Worm (Caenorhabditis elegans) whole organism, L2 larva: ENCODE results near the gene str-144.

Experiments
- C34F6.9 ChIP-seq: fragments of 150-350 bp; optimal IDR thresholded peaks from 2 replicates; lab custom pipeline; 2014; ENCODE audit warnings: missing biosample characterization, missing genetic modification characterization
- F13H6.1 ChIP-seq: sonication (generic microtip); optimal IDR thresholded peaks from 2 replicates; lab custom pipeline; 2016; ENCODE audit warnings: missing genetic modification characterization, missing compliant biosample characterization
- R02D3.7 ChIP-seq: fragments of 150-350 bp; optimal IDR thresholded peaks from 2 replicates; lab custom pipeline; 2014; ENCODE audit warnings: missing biosample characterization, missing genetic modification characterization
- Y55F3AM.14 ChIP-seq: fragments of 200-800 bp; sonication (Bioruptor generic); optimal IDR thresholded peaks from 2 replicates; lab custom pipeline; 2018; ENCODE audit warnings: mild to moderate bottlenecking, missing genetic modification characterization, missing compliant biosample characterization
- ZK546.5 ChIP-seq: sonication (generic microtip); optimal IDR thresholded peaks from 2 replicates; lab custom pipeline; 2017; ENCODE audit warnings: missing biosample characterization, missing genetic modification characterization
- aly-2 ChIP-seq: fragments of 150-350 bp; optimal IDR thresholded peaks from 2 replicates; lab custom pipeline; 2014; ENCODE audit warnings: missing biosample characterization, missing genetic modification characterization
- ama-1 ChIP-seq: fragments of 150-350 bp; optimal IDR thresholded peaks from 2 replicates; lab custom pipeline; 2018; ENCODE audit warnings: inconsistent platforms
- blmp-1 ChIP-seq: sonication (generic microtip); optimal IDR thresholded peaks from 2 replicates; lab custom pipeline; 2017; ENCODE audit warnings: missing genetic modification characterization, mild to moderate bottlenecking, missing compliant biosample characterization, antibody characterized with exemption, moderate library complexity; ENCODE audit not compliant: insufficient read depth
- ceh-16 ChIP-seq: fragments of 150-350 bp; optimal IDR thresholded peaks from 2 replicates; lab custom pipeline; 2014; ENCODE audit warnings: missing biosample characterization, missing genetic modification characterization
- ceh-82 ChIP-seq: fragments of 150-350 bp; optimal IDR thresholded peaks from 2 replicates; lab custom pipeline; 2014; ENCODE audit warnings: missing biosample characterization, missing genetic modification characterization
- crh-2 ChIP-seq: sonication (generic microtip); optimal IDR thresholded peaks from 2 replicates; lab custom pipeline; 2017; ENCODE audit warnings: missing biosample characterization, missing genetic modification characterization
- dmd-4 ChIP-seq: sonication (generic microtip); optimal IDR thresholded peaks from 2 replicates; lab custom pipeline; 2017; ENCODE audit warnings: missing biosample characterization, missing genetic modification characterization
- egl-27 ChIP-seq: sonication (generic microtip); optimal IDR thresholded peaks from 3 replicates; lab custom pipeline; 2017; ENCODE audit warnings: missing biosample characterization, missing genetic modification reagents, missing genetic modification characterization
- elt-1 ChIP-seq: fragments of 150-350 bp; optimal IDR thresholded peaks from 2 replicates; lab custom pipeline; 2014; ENCODE audit warnings: missing biosample characterization, missing genetic modification characterization
- elt-3 ChIP-seq: sonication (generic microtip); optimal IDR thresholded peaks from 2 replicates; lab custom pipeline; 2017; ENCODE audit warnings: missing biosample characterization, missing genetic modification characterization
- fos-1 ChIP-seq: fragments of 150-350 bp; optimal IDR thresholded peaks from 2 replicates; lab custom pipeline; 2014; ENCODE audit warnings: missing biosample characterization, missing genetic modification characterization
- gmeb-1 ChIP-seq: fragments of 150-350 bp; optimal IDR thresholded peaks from 2 replicates; lab custom pipeline; 2014; ENCODE audit warnings: missing biosample characterization, missing genetic modification characterization
- lin-11 ChIP-seq: fragments of 150-350 bp; sonication (generic microtip); optimal IDR thresholded peaks from 2 replicates; lab custom pipeline; 2014; ENCODE audit warnings: missing biosample characterization, missing genetic modification characterization, inconsistent platforms, mixed read lengths
- lin-13 ChIP-seq: fragments of 150-350 bp; optimal IDR thresholded peaks from 2 replicates; lab custom pipeline; 2014; ENCODE audit warnings: missing biosample characterization, missing genetic modification reagents, missing genetic modification characterization
- lin-39 ChIP-seq: fragments of 150-350 bp; optimal IDR thresholded peaks from 2 replicates; lab custom pipeline; 2014; ENCODE audit warnings: missing biosample characterization, missing genetic modification reagents, missing genetic modification characterization
- lsy-2 ChIP-seq, 2 experiments: fragments of 150-350 bp in 1 of 2; sonication (generic microtip) in 1 of 2; optimal IDR thresholded peaks; 2 replicates each; lab custom pipeline; 2014 to 2017; ENCODE audit warnings: missing biosample characterization in 2 of 2, missing genetic modification characterization in 2 of 2
- mab-5 ChIP-seq: fragments of 150-350 bp; optimal IDR thresholded peaks from 2 replicates; lab custom pipeline; 2014; ENCODE audit warnings: missing biosample characterization, missing genetic modification characterization
- mbf-1 ChIP-seq: sonication (generic microtip); optimal IDR thresholded peaks from 2 replicates; lab custom pipeline; 2017; ENCODE audit warnings: missing biosample characterization, missing genetic modification characterization
- mdl-1 ChIP-seq, 2 experiments: fragments of 150-350 bp in 1 of 2; sonication (generic microtip) in 1 of 2; optimal IDR thresholded peaks; 2 replicates each; lab custom pipeline; 2017; ENCODE audit warnings: missing biosample characterization in 2 of 2, missing genetic modification characterization in 2 of 2
- nhr-10 ChIP-seq: sonication (generic microtip); optimal IDR thresholded peaks from 2 replicates; lab custom pipeline; 2017; ENCODE audit warnings: missing biosample characterization, missing genetic modification characterization
- nhr-11 ChIP-seq: fragments of 150-350 bp; optimal IDR thresholded peaks from 2 replicates; lab custom pipeline; 2014; ENCODE audit warnings: missing biosample characterization, missing genetic modification characterization
- nhr-129 ChIP-seq: fragments of 150-350 bp; optimal IDR thresholded peaks from 2 replicates; lab custom pipeline; 2014; ENCODE audit warnings: missing biosample characterization, missing genetic modification characterization
- nhr-21 ChIP-seq: fragments of 150-350 bp; optimal IDR thresholded peaks from 2 replicates; lab custom pipeline; 2014; ENCODE audit warnings: missing biosample characterization, missing genetic modification characterization
- nhr-23 ChIP-seq: fragments of 150-350 bp; optimal IDR thresholded peaks from 2 replicates; lab custom pipeline; 2014; ENCODE audit warnings: missing biosample characterization, missing genetic modification reagents, missing genetic modification characterization
- nhr-237 ChIP-seq: fragments of 150-350 bp; optimal IDR thresholded peaks from 2 replicates; lab custom pipeline; 2014; ENCODE audit warnings: missing biosample characterization, missing genetic modification characterization
- nhr-25 ChIP-seq: fragments of 150-350 bp; sonication (generic microtip); optimal IDR thresholded peaks from 3 replicates; lab custom pipeline; 2014; ENCODE audit warnings: missing biosample characterization, missing genetic modification characterization
- nhr-6 ChIP-seq: fragments of 150-350 bp; optimal IDR thresholded peaks from 2 replicates; lab custom pipeline; 2014; ENCODE audit warnings: missing biosample characterization, missing genetic modification characterization
- nhr-77 ChIP-seq: fragments of 150-350 bp; optimal IDR thresholded peaks from 2 replicates; lab custom pipeline; 2014; ENCODE audit warnings: missing biosample characterization, missing genetic modification characterization
- peb-1 ChIP-seq: fragments of 150-350 bp; optimal IDR thresholded peaks from 2 replicates; lab custom pipeline; 2014; ENCODE audit warnings: missing biosample characterization, missing genetic modification characterization
- sem-4 ChIP-seq: fragments of 150-350 bp; optimal IDR thresholded peaks from 2 replicates; lab custom pipeline; 2014; ENCODE audit warnings: missing biosample characterization, missing genetic modification reagents, missing genetic modification characterization
- skn-1 ChIP-seq: sonication (generic microtip); optimal IDR thresholded peaks from 2 replicates; lab custom pipeline; 2017; ENCODE audit warnings: missing biosample characterization, missing genetic modification characterization
- sma-3 ChIP-seq: sonication (generic microtip); optimal IDR thresholded peaks from 2 replicates; lab custom pipeline; 2016; ENCODE audit warnings: missing genetic modification reagents, missing genetic modification characterization, missing compliant biosample characterization
- sma-9 ChIP-seq, 2 experiments: fragments of 150-350 bp in 1 of 2; sonication (generic microtip) in 1 of 2; optimal IDR thresholded peaks; 2 replicates each; lab custom pipeline; 2014 to 2016; ENCODE audit warnings: missing genetic modification characterization in 2 of 2, mild to moderate bottlenecking in 1 of 2, missing biosample characterization in 1 of 2, missing compliant biosample characterization in 1 of 2, missing genetic modification reagents in 1 of 2, moderate library complexity in 1 of 2
- snpc-4 ChIP-seq: fragments of 150-350 bp; optimal IDR thresholded peaks from 2 replicates; lab custom pipeline; 2014; ENCODE audit warnings: missing biosample characterization, missing genetic modification characterization
- unc-39 ChIP-seq: fragments of 150-350 bp; optimal IDR thresholded peaks from 2 replicates; lab custom pipeline; 2014; ENCODE audit warnings: missing biosample characterization, missing genetic modification characterization
- unc-55 ChIP-seq: fragments of 150-350 bp; sonication (generic microtip); optimal IDR thresholded peaks from 3 replicates; lab custom pipeline; 2014; ENCODE audit warnings: missing biosample characterization, missing genetic modification reagents, missing genetic modification characterization
- zag-1 ChIP-seq: fragments of 150-350 bp; optimal IDR thresholded peaks from 2 replicates; lab custom pipeline; 2014; ENCODE audit warnings: missing biosample characterization, missing genetic modification characterization
- ztf-1 ChIP-seq: fragments of 200-800 bp; sonication (Bioruptor generic); conservative IDR thresholded peaks from 2 replicates; pipeline ENCODE4 v1.3.6; 2022; ENCODE audit warnings: missing genetic modification characterization, missing compliant biosample characterization
- ztf-11 ChIP-seq: sonication (generic microtip); optimal IDR thresholded peaks from 2 replicates; lab custom pipeline; 2017; ENCODE audit warnings: missing biosample characterization, missing genetic modification characterization
- ztf-4 ChIP-seq: fragments of 150-350 bp; optimal IDR thresholded peaks from 2 replicates; lab custom pipeline; 2014; ENCODE audit warnings: missing biosample characterization, missing genetic modification characterization

str-144 gene

ce11 chrV:8039606-8040005 lies 32.3 kb downstream of the str-144 start:
- peak; percentile 5 for TF ChIP-seq sma-9 (GFP tag; optimal IDR thresholded peaks at IDR 0.05; lab: Kevin White, UChicago)
- no peak for TF ChIP-seq sma-9 (tag; optimal IDR thresholded peaks at IDR 0.05; lab: Kevin White, UChicago)
- TF ChIP-seq skn-1: no peak
- TF ChIP-seq unc-55 (GFP tag; lab: Kevin White, UChicago): no peak
- TF ChIP-seq ama-1 (lab: Kevin White, UChicago): peak; percentile 73
- peak; percentile 34 for TF ChIP-seq nhr-21 (tag; lab: Kevin White, UChicago)

ce11 chrV:8039085-8039525 lies 32.8 kb downstream of the str-144 start:
- no peak for TF ChIP-seq snpc-4 (tag; lab: Kevin White, UChicago)
- no peak for TF ChIP-seq mbf-1
- TF ChIP-seq nhr-11 (tag; lab: Kevin White, UChicago): peak; percentile 71
- TF ChIP-seq crh-2 (tag; lab: Kevin White, UChicago): no peak
- no peak for TF ChIP-seq nhr-237 (tag; lab: Kevin White, UChicago)
- peak; percentile 21 for TF ChIP-seq nhr-6
- TF ChIP-seq mab-5 (tag; lab: Kevin White, UChicago): no peak
- no peak for TF ChIP-seq nhr-129 (tag; lab: Kevin White, UChicago)
- no peak for TF ChIP-seq Y55F3AM.14 (GFP tag; lab: Kevin White, UChicago)
- TF ChIP-seq sem-4 (tag; lab: Kevin White, UChicago): peak; percentile 80
- TF ChIP-seq sma-3 (GFP tag; lab: Kevin White, UChicago): peak; percentile 90
- no peak for TF ChIP-seq mdl-1 (tag; optimal IDR thresholded peaks at IDR 0.05; lab: Kevin White, UChicago)
- TF ChIP-seq nhr-10 (tag; lab: Kevin White, UChicago): peak; percentile 54
- TF ChIP-seq ceh-82 (tag; lab: Kevin White, UChicago): no peak
- TF ChIP-seq blmp-1 (tag; lab: Kevin White, UChicago): peak; percentile 34
- no peak for TF ChIP-seq aly-2
- TF ChIP-seq skn-1: no peak
- TF ChIP-seq zag-1 (tag; lab: Kevin White, UChicago): no peak
- no peak for TF ChIP-seq peb-1 (tag; lab: Kevin White, UChicago)
- no peak for TF ChIP-seq ztf-1 (GFP tag; lab: Robert Waterston, UW)
- TF ChIP-seq egl-27 (tag; lab: Kevin White, UChicago): no peak
- no peak for TF ChIP-seq ZK546.5 (tag; lab: Kevin White, UChicago)
- no peak for TF ChIP-seq nhr-23 (tag; lab: Kevin White, UChicago)
- TF ChIP-seq unc-55 (GFP tag; lab: Kevin White, UChicago): no peak
- no peak for TF ChIP-seq F13H6.1 (tag; lab: Kevin White, UChicago)
- no peak for TF ChIP-seq gmeb-1 (tag; lab: Kevin White, UChicago)
- TF ChIP-seq unc-39: no peak
- TF ChIP-seq lin-11 (tag; lab: Kevin White, UChicago): no peak
- TF ChIP-seq nhr-77 (tag; lab: Kevin White, UChicago): peak; percentile 38
- no peak for TF ChIP-seq C34F6.9
- TF ChIP-seq elt-3: no peak
- peak; percentile 50 for TF ChIP-seq ceh-16 (tag; lab: Kevin White, UChicago)
- TF ChIP-seq nhr-25: peak; percentile 65
- TF ChIP-seq fos-1 (tag; lab: Kevin White, UChicago): no peak
- no peak for TF ChIP-seq dmd-4 (tag; lab: Kevin White, UChicago)
- no peak for TF ChIP-seq elt-1 (tag; lab: Kevin White, UChicago)
- no peak for TF ChIP-seq R02D3.7 (tag; lab: Kevin White, UChicago)
- peak; percentile 73 for TF ChIP-seq ztf-4 (tag; lab: Kevin White, UChicago)
- peak in 1 of 2 experiments; percentile 45 for TF ChIP-seq lsy-2 (tag; optimal IDR thresholded peaks at IDR 0.05; lab: Kevin White, UChicago)
- TF ChIP-seq ztf-11 (tag; lab: Kevin White, UChicago): no peak
- peak; percentile 70 for TF ChIP-seq lin-13
- TF ChIP-seq sma-9 (GFP tag; optimal IDR thresholded peaks at IDR 0.05; lab: Kevin White, UChicago): no peak
- no peak for TF ChIP-seq sma-9 (tag; optimal IDR thresholded peaks at IDR 0.05; lab: Kevin White, UChicago)
- no peak for TF ChIP-seq lin-39
- peak; percentile 93 for TF ChIP-seq nhr-21 (tag; lab: Kevin White, UChicago)
- TF ChIP-seq, all 48 proteins: peak for 13
